Worm (Caenorhabditis elegans): Measurements from ENCODE around the gene nish-1.

Gene nish-1

ce11 chrIV:10899091-10899490 lies 35.0 kb downstream of the nish-1 start, which contains the start of the genes F13E9.9 and F13E9.19:
Gene F13E9.9 (minus strand): TSS chrIV:10899191.
Gene F13E9.19 (plus strand): TSS chrIV:10899406.
- no peak for TF ChIP-seq aptf-3 (GFP tag; IDR thresholded peaks at IDR 0.05)
- TF ChIP-seq F57A8.1 (GFP tag; optimal IDR thresholded peaks at IDR 0.05): no peak
- TF ChIP-seq F37B4.10 (GFP tag; IDR thresholded peaks at IDR 0.05): no peak
- no peak for TF ChIP-seq ztf-6 (GFP tag; IDR thresholded peaks at IDR 0.05)
- no peak for TF ChIP-seq egl-18 (GFP tag; IDR thresholded peaks at IDR 0.05)
- no peak for TF ChIP-seq nhr-27 (tag; optimal IDR thresholded peaks at IDR 0.05)
- no peak for TF ChIP-seq sdz-38 (tag; optimal IDR thresholded peaks at IDR 0.05)
- no peak for TF ChIP-seq zfh-2 (GFP tag; conservative IDR thresholded peaks at IDR 0.05)
- no peak for TF ChIP-seq F39B2.1 (GFP tag; IDR thresholded peaks at IDR 0.05)
- no peak for TF ChIP-seq hrde-1 (tag; optimal IDR thresholded peaks at IDR 0.05; ENCODE audit: borderline replicate concordance)
- no peak for TF ChIP-seq snpc-3.4 (tag; optimal IDR thresholded peaks at IDR 0.05)
- no peak for TF ChIP-seq F22D6.2 (tag; optimal IDR thresholded peaks at IDR 0.05)
- no peak for TF ChIP-seq lin-54 (GFP tag; optimal IDR thresholded peaks at IDR 0.05)
- no peak for TF ChIP-seq tbp1 (GFP tag; optimal IDR thresholded peaks at IDR 0.05)
- no peak for TF ChIP-seq T26A5.8 (tag; optimal IDR thresholded peaks at IDR 0.05)
- TF ChIP-seq cebp-1 (GFP tag; IDR thresholded peaks at IDR 0.05): no peak
- no peak for TF ChIP-seq cebp-1 (tag; optimal IDR thresholded peaks at IDR 0.05)

DNA sequence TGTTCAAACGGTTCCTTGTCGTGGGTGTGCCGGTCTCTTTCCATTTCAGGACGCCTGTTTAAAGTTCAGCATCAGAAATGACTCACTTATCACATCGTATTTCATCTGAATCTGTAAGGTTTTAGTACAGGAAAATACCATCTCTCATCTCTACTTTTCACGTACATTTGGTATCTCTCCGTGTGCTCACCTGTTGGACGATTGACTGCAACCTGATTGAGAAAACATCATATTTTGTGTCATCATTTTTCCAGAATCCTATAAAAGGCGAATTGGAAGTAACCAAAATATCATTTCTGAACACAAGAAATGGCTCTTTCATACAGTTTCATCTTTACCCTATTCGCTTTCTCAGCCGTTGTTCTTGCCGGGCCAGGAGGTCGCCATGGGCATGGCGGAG lies 36.0 kb downstream of the nish-1 start, which contains the start of gene srlf-30:
Gene srlf-30 (plus strand): TSS at position 301 of the 400 bp plus-strand sequence.
- no peak for TF ChIP-seq ets-4 (GFP tag; optimal IDR thresholded peaks at IDR 0.05)
- TF ChIP-seq ZK185.1 (tag; optimal IDR thresholded peaks at IDR 0.05; ENCODE audit: poor library complexity, severe bottlenecking): no peak
- no peak for TF ChIP-seq zim-3 (tag; optimal IDR thresholded peaks at IDR 0.05)
- TF ChIP-seq cebp-1 (GFP tag; IDR thresholded peaks at IDR 0.05): no peak
- no peak for TF ChIP-seq cebp-1 (tag; optimal IDR thresholded peaks at IDR 0.05)
- TF ChIP-seq lir-1 (GFP tag; conservative IDR thresholded peaks at IDR 0.05): no peak
- TF ChIP-seq dpl-1 (GFP tag; optimal IDR thresholded peaks at IDR 0.05): no peak
- no peak for TF ChIP-seq snpc-4 (GFP tag; optimal IDR thresholded peaks at IDR 0.05)
- TF ChIP-seq snpc-4 (tag; optimal IDR thresholded peaks at IDR 0.05): no peak
- TF ChIP-seq fkh-3 (tag; optimal IDR thresholded peaks at IDR 0.05): no peak

DNA sequence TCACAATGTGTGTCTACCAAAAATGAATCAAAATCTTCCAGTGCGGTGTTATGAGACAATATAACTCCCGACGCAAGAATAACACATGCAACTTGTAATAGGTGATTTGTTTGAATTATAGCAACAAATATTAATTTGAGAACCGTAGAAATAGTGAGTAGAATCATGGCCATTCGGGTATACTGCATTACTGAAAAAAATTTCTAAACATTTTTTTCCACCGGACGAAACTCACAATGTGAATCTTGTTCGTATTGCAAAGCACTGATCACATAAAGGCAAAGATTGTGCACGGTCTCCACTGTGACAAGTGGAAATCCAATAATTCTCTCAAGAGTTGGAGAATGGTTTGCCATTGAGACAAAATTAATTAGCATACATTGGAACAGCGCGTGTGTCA lies 38.3 kb downstream of the nish-1 start:
- TF ChIP-seq mes-4 (tag; optimal IDR thresholded peaks at IDR 0.05) (no peak), Y79H2A.3 (GFP tag; conservative IDR thresholded peaks at IDR 0.05) (no peak), F55B11.4 (tag; optimal IDR thresholded peaks at IDR 0.05; ENCODE audit: borderline replicate concordance, insufficient read depth) (no peak), bed-2 (GFP tag; IDR thresholded peaks at IDR 0.05) (no peak), F57C9.4 (tag; optimal IDR thresholded peaks at IDR 0.05) (no peak), snpc-4 (GFP tag; optimal IDR thresholded peaks at IDR 0.05) (no peak), snpc-4 (tag; optimal IDR thresholded peaks at IDR 0.05) (no peak), ceh-91 (GFP tag; IDR thresholded peaks at IDR 0.05) (no peak), hrde-1 (tag; optimal IDR thresholded peaks at IDR 0.05; ENCODE audit: borderline replicate concordance) (no peak), gei-17 (GFP tag; optimal IDR thresholded peaks at IDR 0.05) (no peak), hlh-12 (tag; optimal IDR thresholded peaks at IDR 0.05) (no peak), B0336.3 (GFP tag; IDR thresholded peaks at IDR 0.05) (no peak), B0019.2 (GFP tag; conservative IDR thresholded peaks at IDR 0.05) (no peak), lin-54 (GFP tag; optimal IDR thresholded peaks at IDR 0.05) (no peak), hmg-1.2 (GFP tag; IDR thresholded peaks at IDR 0.05) (no peak), ztf-6 (GFP tag; IDR thresholded peaks at IDR 0.05) (no peak), nfyb-1 (GFP tag; IDR thresholded peaks at IDR 0.05) (no peak), ztf-3 (GFP tag; optimal IDR thresholded peaks at IDR 0.05) (no peak), snpc-1.3 (tag; optimal IDR thresholded peaks at IDR 0.05; ENCODE audit: insufficient read depth) (no peak), chd-7 (tag; optimal IDR thresholded peaks at IDR 0.05) (no peak)

Data from whole organism, young adult.